Worm (Caenorhabditis elegans): Measurements from ENCODE around the gene ZK1010.4.

Gene ZK1010.4

ce11 chrIII:12971828-12972379 is 9.0 kb upstream of the ZK1010.4 start (continued):
- TF ChIP-seq ceh-82 (tag; optimal IDR thresholded peaks at IDR 0.05) (no peak), ZK546.5 (tag; optimal IDR thresholded peaks at IDR 0.05) (no peak)

- TF ChIP-seq mdl-1 (tag; optimal IDR thresholded peaks at IDR 0.05) = no peak
- no peak for TF ChIP-seq nhr-25 (tag; optimal IDR thresholded peaks at IDR 0.05)
- no peak for TF ChIP-seq sma-9 (GFP tag; optimal IDR thresholded peaks at IDR 0.05)
- TF ChIP-seq sma-9 (tag; optimal IDR thresholded peaks at IDR 0.05) = no peak
- no peak for TF ChIP-seq elt-1 (tag; optimal IDR thresholded peaks at IDR 0.05)
- TF ChIP-seq mbf-1 (tag; optimal IDR thresholded peaks at IDR 0.05) = no peak
- TF ChIP-seq F13H6.1 (tag; optimal IDR thresholded peaks at IDR 0.05) = no peak
- no peak for TF ChIP-seq nhr-10 (tag; optimal IDR thresholded peaks at IDR 0.05)
- no peak for TF ChIP-seq nhr-129 (tag; optimal IDR thresholded peaks at IDR 0.05)
- no peak for TF ChIP-seq skn-1 (tag; optimal IDR thresholded peaks at IDR 0.05)
Observed at ce11 chrIII:12972398-12972797, 8.5 kb upstream of the ZK1010.4 start, which contains the start of gene bckd-1A. Gene bckd-1A, minus strand, starts transcription at chrIII:12972498.

- TF ChIP-seq nhr-237 (tag; optimal IDR thresholded peaks at IDR 0.05) = no peak
Observed at ce11 chrIII:12977559-12977958, 3.3 kb upstream of the ZK1010.4 start, which contains the start of gene ZK1010.2. Gene ZK1010.2, minus strand, starts transcription at chrIII:12977862.

ce11 chrIII:12978473-12979174 is 2.2 kb upstream of the ZK1010.4 start, which contains the start of the genes ubq-2 and frg-1:
Gene ubq-2, minus strand, starts transcription at chrIII:12978523.
Gene frg-1, plus strand, starts transcription at chrIII:12979162.
- TF ChIP-seq nhr-23 (tag; optimal IDR thresholded peaks at IDR 0.05) (no peak), sma-9 (GFP tag; optimal IDR thresholded peaks at IDR 0.05) (peak; percentile 81), sma-9 (tag; optimal IDR thresholded peaks at IDR 0.05) (no peak), elt-3 (tag; optimal IDR thresholded peaks at IDR 0.05) (no peak), ceh-16 (tag; optimal IDR thresholded peaks at IDR 0.05) (peak; percentile 75), sma-3 (GFP tag; optimal IDR thresholded peaks at IDR 0.05) (peak; percentile 80), mbf-1 (tag; optimal IDR thresholded peaks at IDR 0.05) (no peak), elt-1 (tag; optimal IDR thresholded peaks at IDR 0.05) (no peak), nhr-21 (tag; optimal IDR thresholded peaks at IDR 0.05) (peak; percentile 86), lin-11 (tag; optimal IDR thresholded peaks at IDR 0.05) (peak; percentile 91), ztf-4 (tag; optimal IDR thresholded peaks at IDR 0.05) (peak; percentile 59), ztf-11 (tag; optimal IDR thresholded peaks at IDR 0.05) (no peak), nhr-10 (tag; optimal IDR thresholded peaks at IDR 0.05) (peak; percentile 46), C34F6.9 (tag; optimal IDR thresholded peaks at IDR 0.05) (peak; percentile 79), aly-2 (tag; optimal IDR thresholded peaks at IDR 0.05) (no peak), alr-1 (tag; optimal IDR thresholded peaks at IDR 0.05) (no peak), ceh-82 (tag; optimal IDR thresholded peaks at IDR 0.05) (no peak), lin-39 (tag; optimal IDR thresholded peaks at IDR 0.05) (no peak), nhr-6 (tag; optimal IDR thresholded peaks at IDR 0.05) (peak; percentile 48), snpc-4 (tag; optimal IDR thresholded peaks at IDR 0.05) (peak; percentile 47), nhr-77 (tag; optimal IDR thresholded peaks at IDR 0.05) (no peak), unc-55 (GFP tag; optimal IDR thresholded peaks at IDR 0.05) (peak; percentile 91), ama-1 (optimal IDR thresholded peaks at IDR 0.05) (peak; percentile 69), skn-1 (tag; optimal IDR thresholded peaks at IDR 0.05) (no peak), unc-39 (tag; optimal IDR thresholded peaks at IDR 0.05) (no peak), Y55F3AM.14 (GFP tag; optimal IDR thresholded peaks at IDR 0.05) (no peak), fos-1 (tag; optimal IDR thresholded peaks at IDR 0.05) (peak; percentile 66), lsy-2 (tag; optimal IDR thresholded peaks at IDR 0.05) (peak; percentile 99 to 100), peb-1 (tag; optimal IDR thresholded peaks at IDR 0.05) (no peak), sem-4 (tag; optimal IDR thresholded peaks at IDR 0.05) (peak; percentile 97), ztf-1 (GFP tag; conservative IDR thresholded peaks at IDR 0.05) (no peak), nhr-25 (tag; optimal IDR thresholded peaks at IDR 0.05) (peak; percentile 83), crh-2 (tag; optimal IDR thresholded peaks at IDR 0.05) (peak; percentile 87), F13H6.1 (tag; optimal IDR thresholded peaks at IDR 0.05) (peak; percentile 84), gmeb-1 (tag; optimal IDR thresholded peaks at IDR 0.05) (peak; percentile 86), nhr-129 (tag; optimal IDR thresholded peaks at IDR 0.05) (peak; percentile 78), egl-27 (tag; optimal IDR thresholded peaks at IDR 0.05) (peak; percentile 61), nhr-12 (tag; optimal IDR thresholded peaks at IDR 0.05) (no peak), lin-13 (GFP tag; optimal IDR thresholded peaks at IDR 0.05) (peak; percentile 84), blmp-1 (tag; optimal IDR thresholded peaks at IDR 0.05; ENCODE audit: insufficient read depth) (no peak), nhr-11 (tag; optimal IDR thresholded peaks at IDR 0.05) (no peak), ZK546.5 (tag; optimal IDR thresholded peaks at IDR 0.05) (peak; percentile 37), dmd-4 (tag; optimal IDR thresholded peaks at IDR 0.05) (peak; percentile 12), zag-1 (tag; optimal IDR thresholded peaks at IDR 0.05) (peak; percentile 76)

All from whole organism, L2 larva.